Fruit fly (Drosophila melanogaster) whole organism, wandering third instar larva: ENCODE results near the gene CG32071.

Experiments used
- Hnf4 ChIP-seq: fragments of 200-800 bp; sonication (Bioruptor generic); optimal IDR thresholded peaks from 2 replicates; lab custom pipeline; 2016; ENCODE audit warnings: missing biosample characterization, mild to moderate bottlenecking, missing genetic modification characterization
- Hr78 ChIP-seq: fragments of >200 bp; optimal IDR thresholded peaks from 2 replicates; lab custom pipeline; 2017; ENCODE audit warnings: missing biosample characterization, missing genetic modification characterization
- Sp1 ChIP-seq: fragments of 200-800 bp; sonication (Bioruptor generic); optimal IDR thresholded peaks from 3 replicates; lab custom pipeline; 2019; ENCODE audit warnings: missing biosample characterization, mild to moderate bottlenecking, missing genetic modification characterization, moderate library complexity
- br ChIP-seq: fragments of 200-800 bp; sonication (Bioruptor generic); optimal IDR thresholded peaks from 2 replicates; lab custom pipeline; 2016; ENCODE audit warnings: missing biosample characterization, missing genetic modification characterization
- psq ChIP-seq: fragments of 200-800 bp; sonication (Bioruptor generic); optimal IDR thresholded peaks from 3 replicates; lab custom pipeline; 2017; ENCODE audit warnings: missing biosample characterization, mild to moderate bottlenecking, missing genetic modification characterization, moderate library complexity
- sage ChIP-seq: fragments of 200-800 bp; sonication (Bioruptor generic); optimal IDR thresholded peaks from 2 replicates; lab custom pipeline; 2016; ENCODE audit warnings: missing biosample characterization, mild to moderate bottlenecking, missing genetic modification characterization
- tai ChIP-seq: sonication (Bioruptor generic); optimal IDR thresholded peaks from 2 replicates; lab custom pipeline; 2016; ENCODE audit warnings: missing biosample characterization, missing genetic modification characterization
- usp ChIP-seq: fragments of >200 bp; optimal IDR thresholded peaks from 2 replicates; lab custom pipeline; 2017; ENCODE audit warnings: missing biosample characterization, missing genetic modification characterization

dm6 chr3L:11150735-11151287 lies 47.1 kb upstream of the CG32071 start, which contains the start of gene CG6216:
- TF ChIP-seq psq (GFP tag; lab: Kevin White, UChicago) (no peak), br (GFP tag; lab: Kevin White, UChicago) (no peak), sage (GFP tag; lab: Kevin White, UChicago) (no peak), tai (GFP tag; lab: Kevin White, UChicago) (no peak), usp (GFP tag; lab: Kevin White, UChicago) (no peak), Sp1 (GFP tag; lab: Kevin White, UChicago) (no peak), Hr78 (no peak), Hnf4 (GFP tag; lab: Kevin White, UChicago) (no peak)
